Fruit fly (Drosophila melanogaster): ENCODE results near the gene CG42792.

CG42792 gene

dm6 chr2L:15908496-15909276, 43.4 kb upstream of the CG42792 start (continued):
- TF ChIP-seq CG8632 (GFP tag; optimal IDR thresholded peaks at IDR 0.05) (peak; percentile 25), spab (GFP tag; optimal IDR thresholded peaks at IDR 0.05) (no peak), Hr38 (GFP tag; optimal IDR thresholded peaks at IDR 0.05) (no peak), achi (GFP tag; optimal IDR thresholded peaks at IDR 0.05) (no peak), CG3032 (tag; optimal IDR thresholded peaks at IDR 0.05) (no peak), CG31627 (GFP tag; optimal IDR thresholded peaks at IDR 0.05) (no peak), eg (GFP tag; IDR thresholded peaks at IDR 0.05) (no peak), Eip93F (GFP tag; optimal IDR thresholded peaks at IDR 0.05) (peak; percentile 59), dac (GFP tag; optimal IDR thresholded peaks at IDR 0.05) (no peak)

DNA sequence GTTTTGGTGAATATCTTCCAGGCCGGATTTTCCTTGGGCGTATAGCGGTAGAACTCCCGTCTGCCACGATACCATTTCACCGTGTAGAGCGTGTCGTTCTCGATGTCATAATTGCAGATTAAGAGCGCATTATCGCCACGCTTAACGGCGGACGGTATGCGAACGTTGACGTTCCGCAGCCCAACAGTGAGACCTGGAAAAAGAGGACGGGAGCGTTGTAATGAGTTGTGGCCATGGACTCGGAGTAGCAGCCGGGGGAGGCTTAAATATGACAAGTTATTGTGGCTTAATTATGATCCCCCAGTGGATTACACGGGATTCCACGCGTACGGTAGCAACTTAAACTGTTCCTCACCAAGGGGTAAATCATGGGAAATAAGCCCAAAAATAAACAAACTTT, 42.8 kb upstream of the CG42792 start:
- TF ChIP-seq CG31627 (GFP tag; optimal IDR thresholded peaks at IDR 0.05) (peak; percentile 34), vri (GFP tag; optimal IDR thresholded peaks at IDR 0.05) (peak; percentile 83), CG1621 (tag; optimal IDR thresholded peaks at IDR 0.05) (peak; percentile 18), pdm3 (GFP tag; optimal IDR thresholded peaks at IDR 0.05) (peak; percentile 15), svp (GFP tag) (peak; percentile 84), CG11902 (GFP tag; optimal IDR thresholded peaks at IDR 0.05) (no peak), CG10631 (GFP tag; optimal IDR thresholded peaks at IDR 0.05) (no peak), Hr39 (GFP tag; optimal IDR thresholded peaks at IDR 0.05) (peak; percentile 18)

- TF ChIP-seq OdsH (GFP tag; optimal IDR thresholded peaks at IDR 0.05) (no peak), Hr38 (GFP tag; optimal IDR thresholded peaks at IDR 0.05) (no peak), CG3919 (GFP tag; optimal IDR thresholded peaks at IDR 0.05) (peak; percentile 32), Hr39 (GFP tag; optimal IDR thresholded peaks at IDR 0.05) (no peak), CG16779 (tag; optimal IDR thresholded peaks at IDR 0.05) (no peak), dsx (GFP tag; optimal IDR thresholded peaks at IDR 0.05; ENCODE audit: poor library complexity, severe bottlenecking) (peak; percentile 78), Eip93F (GFP tag; optimal IDR thresholded peaks at IDR 0.05) (no peak), CG8119 (GFP tag; IDR thresholded peaks at IDR 0.05) (no peak), CG11294 (GFP tag; IDR thresholded peaks at IDR 0.05) (no peak), CG6163 (GFP tag; IDR thresholded peaks at IDR 0.05) (no peak), spab (GFP tag; optimal IDR thresholded peaks at IDR 0.05) (no peak), Ets21C (GFP tag; optimal IDR thresholded peaks at IDR 0.05) (no peak), CG3032 (tag; optimal IDR thresholded peaks at IDR 0.05) (no peak), CG6808 (GFP tag; optimal IDR thresholded peaks at IDR 0.05) (no peak), CG15336 (GFP tag; IDR thresholded peaks at IDR 0.05) (no peak), Eip75B (GFP tag; optimal IDR thresholded peaks at IDR 0.05) (no peak), Smox (GFP tag; optimal IDR thresholded peaks at IDR 0.05) (no peak), Eip78C (GFP tag) (peak; percentile 67), fkh (GFP tag; optimal IDR thresholded peaks at IDR 0.05) (no peak)
Measured at dm6 chr2L:15907358-15907757, 42.1 kb upstream of the CG42792 start.

DNA sequence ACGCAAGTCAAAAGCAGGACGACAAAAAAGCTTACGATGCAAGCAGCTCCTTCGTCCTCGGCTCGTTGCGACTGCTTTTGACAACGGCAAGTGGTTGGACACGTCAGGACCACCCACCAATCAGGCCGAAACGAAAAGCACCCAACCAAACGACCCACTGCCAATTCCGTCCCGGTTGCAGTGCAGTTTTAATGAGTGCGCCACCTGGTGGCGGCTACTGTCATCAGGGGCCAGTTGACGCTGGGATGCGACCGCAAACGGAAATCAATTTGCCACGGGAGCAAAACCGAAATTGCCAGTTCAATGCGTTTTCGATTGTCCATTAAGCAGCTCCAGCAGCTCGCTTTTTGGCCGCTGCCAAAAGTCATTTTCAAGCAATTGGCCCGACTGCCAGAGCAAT, 38.5 kb upstream of the CG42792 start:
- TF ChIP-seq pdm3 (GFP tag; optimal IDR thresholded peaks at IDR 0.05) = no peak

- no peak for TF ChIP-seq Hr4 (GFP tag; optimal IDR thresholded peaks at IDR 0.05)
- no peak for TF ChIP-seq fd85E (GFP tag; optimal IDR thresholded peaks at IDR 0.05)
- no peak for TF ChIP-seq eg (GFP tag; IDR thresholded peaks at IDR 0.05)
- TF ChIP-seq dsx (GFP tag; optimal IDR thresholded peaks at IDR 0.05; ENCODE audit: poor library complexity, severe bottlenecking) = no peak
- no peak for TF ChIP-seq achi (GFP tag; optimal IDR thresholded peaks at IDR 0.05)
- no peak for TF ChIP-seq Eip78C (GFP tag)
- no peak for TF ChIP-seq esn (GFP tag; optimal IDR thresholded peaks at IDR 0.05)
Measured at dm6 chr2L:15902310-15902709, 37.0 kb upstream of the CG42792 start, which contains the start of gene CG31821. TSS of gene CG31821 (minus strand) at chr2L:15902410.
